Worm (Caenorhabditis elegans): ENCODE data around the gene F28F8.7.
"Not testable (repeated sequence)": the region's sequence is repeated elsewhere in the genome, so short reads cannot be mapped to it uniquely, and the experiment has no call there.

ce11 chrV:15590183-15590667, at the start of gene F28F8.7:
- TF ChIP-seq lin-38 (GFP tag; IDR thresholded peaks at IDR 0.05), result peak; percentile 92
- TF ChIP-seq T26A8.4 (GFP tag; IDR thresholded peaks at IDR 0.05), result peak; percentile 85
- TF ChIP-seq egl-27 (tag; optimal IDR thresholded peaks at IDR 0.05); snpc-4 (tag; optimal IDR thresholded peaks at IDR 0.05); ceh-82 (tag; optimal IDR thresholded peaks at IDR 0.05); daf-16 (GFP tag; optimal IDR thresholded peaks at IDR 0.05); daf-16 (tag; optimal IDR thresholded peaks at IDR 0.05); nhr-10 (tag; optimal IDR thresholded peaks at IDR 0.05); Y5F2A.4 (GFP tag; optimal IDR thresholded peaks at IDR 0.05); lin-39 (tag; optimal IDR thresholded peaks at IDR 0.05); fkh-10 (GFP tag; optimal IDR thresholded peaks at IDR 0.05); mep-1 (tag; optimal IDR thresholded peaks at IDR 0.05); aly-2 (tag; optimal IDR thresholded peaks at IDR 0.05): not testable (repeated sequence)
- peak; percentile 85 to 95 for TF ChIP-seq lsy-2 (tag; optimal IDR thresholded peaks at IDR 0.05)
- peak; percentile 20 for TF ChIP-seq spr-1 (tag; optimal IDR thresholded peaks at IDR 0.05)
